Fruit fly (Drosophila melanogaster) whole organism, pupa: Measurements from ENCODE around the gene schuy.

Experiments
- CG10348 ChIP-seq: fragments of 200-800 bp; sonication (Bioruptor generic); IDR thresholded peaks from 2 replicates; pipeline ENCODE4 v1.3.6; 2022; ENCODE audit warnings: missing biosample characterization, missing genetic modification characterization
- CG14655 ChIP-seq: fragments of 200-800 bp; sonication (Bioruptor generic); optimal IDR thresholded peaks from 3 replicates; lab custom pipeline; 2017; ENCODE audit warnings: mild to moderate bottlenecking, missing biosample characterization, missing genetic modification reagents, missing genetic modification characterization
- CG32121 ChIP-seq: fragments of 200-800 bp; sonication (Bioruptor generic); IDR thresholded peaks from 2 replicates; pipeline ENCODE4 v1.3.6; 2022; ENCODE audit warnings: missing biosample characterization, missing genetic modification characterization
- CG8301 ChIP-seq: fragments of 200-800 bp; sonication (Bioruptor generic); optimal IDR thresholded peaks from 2 replicates; lab custom pipeline; 2018; ENCODE audit warnings: missing biosample characterization, mild to moderate bottlenecking, missing genetic modification characterization
- CG9948 ChIP-seq: fragments of 200-800 bp; sonication (Bioruptor generic); optimal IDR thresholded peaks from 2 replicates; lab custom pipeline; 2018; ENCODE audit warnings: missing biosample characterization, mild to moderate bottlenecking, missing genetic modification characterization, moderate library complexity
- D1 ChIP-seq: fragments of 200-800 bp; sonication (Bioruptor generic); optimal IDR thresholded peaks from 2 replicates; lab custom pipeline; 2018; ENCODE audit warnings: missing biosample characterization, mild to moderate bottlenecking, missing genetic modification characterization, moderate library complexity
- EcR ChIP-seq: fragments of 200-800 bp; sonication (Bioruptor generic); optimal IDR thresholded peaks from 3 replicates; lab custom pipeline; 2019; ENCODE audit warnings: missing biosample characterization, missing genetic modification characterization, mild to moderate bottlenecking, moderate library complexity, missing genetic modification reagents
- Snoo ChIP-seq: fragments of 200-800 bp; sonication (Bioruptor generic); optimal IDR thresholded peaks from 3 replicates; lab custom pipeline; 2017; ENCODE audit warnings: missing biosample characterization, mild to moderate bottlenecking, missing genetic modification characterization, inconsistent platforms
- gl ChIP-seq: fragments of 200-800 bp; sonication (Bioruptor generic); optimal IDR thresholded peaks from 2 replicates; lab custom pipeline; 2018; ENCODE audit warnings: missing biosample characterization, mild to moderate bottlenecking, missing genetic modification characterization
- rn ChIP-seq: fragments of 200-800 bp; sonication (Bioruptor generic); IDR thresholded peaks from 2 replicates; pipeline ENCODE4 v1.3.6; 2022; ENCODE audit warnings: missing biosample characterization, missing genetic modification characterization

DNA sequence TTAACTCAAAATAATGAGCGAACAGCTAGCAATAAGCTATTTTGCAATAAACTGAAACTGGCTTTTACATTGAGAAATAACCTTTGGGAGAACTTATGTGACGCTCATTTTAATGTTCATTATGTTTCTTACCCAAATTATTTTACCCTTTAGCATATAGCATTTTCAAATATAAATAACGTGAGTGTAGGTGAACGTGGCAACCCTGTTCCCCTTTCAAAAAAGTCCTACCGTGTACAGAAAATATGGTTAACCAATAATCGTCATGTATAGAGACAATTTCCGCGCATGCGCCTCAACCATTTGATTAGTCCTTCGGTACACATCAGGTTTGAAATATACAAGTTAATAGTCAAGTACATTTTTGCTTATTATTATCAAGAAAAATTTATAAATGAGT, 8.1 kb downstream of the schuy start:
- TF ChIP-seq D1 (tag; lab: Kevin White, UChicago) = no peak
- no peak for TF ChIP-seq rn (GFP tag; lab: Robert Waterston, UW)
- TF ChIP-seq EcR (GFP tag; lab: Kevin White, UChicago) = no peak
- no peak for TF ChIP-seq CG9948 (tag; lab: Kevin White, UChicago)
- no peak for TF ChIP-seq gl
- TF ChIP-seq CG14655 = no peak
- TF ChIP-seq CG10348 (GFP tag; lab: Robert Waterston, UW) = no peak
- TF ChIP-seq Snoo = no peak
- no peak for TF ChIP-seq CG32121 (GFP tag; lab: Robert Waterston, UW)
- no peak for TF ChIP-seq CG8301 (tag; lab: Kevin White, UChicago)
